Worm (Caenorhabditis elegans) whole organism, L3 larva: Measurements from ENCODE around the gene cyn-4.

Source experiments
- egl-27 ChIP-seq: sonication (generic microtip); optimal IDR thresholded peaks from 4 replicates; lab custom pipeline; 2017; ENCODE audit warnings: missing biosample characterization, missing genetic modification reagents, missing genetic modification characterization
- elt-1 ChIP-seq: fragments of 150-350 bp; optimal IDR thresholded peaks from 2 replicates; lab custom pipeline; 2014; ENCODE audit warnings: missing biosample characterization, missing genetic modification characterization
- elt-2 ChIP-seq: sonication (generic microtip); optimal IDR thresholded peaks from 2 replicates; lab custom pipeline; 2016; ENCODE audit warnings: missing genetic modification reagents, mild to moderate bottlenecking, missing genetic modification characterization, missing compliant biosample characterization
- elt-3 ChIP-seq, 3 experiments: fragments of 150-350 bp in 1 of 3; sonication (generic microtip) in 2 of 3; optimal IDR thresholded peaks; 2 replicates in 2 of 3; 4 replicates in 1 of 3; lab custom pipeline; 2014 to 2017; ENCODE audit warnings: missing biosample characterization in 3 of 3, missing genetic modification characterization in 3 of 3
- fos-1 ChIP-seq: fragments of 150-350 bp; optimal IDR thresholded peaks from 2 replicates; lab custom pipeline; 2014; ENCODE audit warnings: missing biosample characterization, missing genetic modification characterization
- lin-15B ChIP-seq: fragments of 150-350 bp; optimal IDR thresholded peaks from 2 replicates; lab custom pipeline; 2014; ENCODE audit warnings: missing biosample characterization, missing genetic modification characterization
- mdl-1 ChIP-seq: fragments of 150-350 bp; optimal IDR thresholded peaks from 2 replicates; lab custom pipeline; 2014; ENCODE audit warnings: missing biosample characterization, missing genetic modification characterization
- pqm-1 ChIP-seq: fragments of 150-350 bp; optimal IDR thresholded peaks from 2 replicates; lab custom pipeline; 2017; ENCODE audit warnings: missing biosample characterization, missing genetic modification characterization, inconsistent platforms
- sea-2 ChIP-seq: fragments of 150-350 bp; sonication (generic microtip); optimal IDR thresholded peaks from 4 replicates; lab custom pipeline; 2014; ENCODE audit warnings: missing biosample characterization, missing genetic modification reagents, missing genetic modification characterization
- unc-62 ChIP-seq: fragments of 150-350 bp; sonication (generic microtip); optimal IDR thresholded peaks from 4 replicates; lab custom pipeline; 2014; ENCODE audit warnings: missing biosample characterization, missing genetic modification reagents, missing genetic modification characterization

DNA sequence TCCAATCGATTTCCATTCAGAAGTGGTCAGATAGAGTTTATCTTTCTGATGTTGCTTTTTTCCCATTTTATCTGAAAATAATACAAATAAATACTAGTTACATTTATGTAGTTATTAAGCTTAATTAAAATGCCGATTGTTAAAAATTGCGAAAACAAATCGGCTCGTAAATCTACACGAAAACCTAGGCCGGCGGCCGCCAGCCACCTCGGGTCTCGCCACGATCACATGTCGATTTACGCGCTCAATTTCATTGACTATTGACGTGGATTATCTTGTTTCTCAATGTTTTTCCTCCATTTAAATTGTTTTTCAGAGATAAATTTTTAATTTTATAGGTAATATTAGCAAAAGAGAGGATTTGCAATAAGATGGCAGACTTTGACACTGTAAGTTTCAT is at the start of gene cyn-4, which contains the start of gene copz-1:
- TF ChIP-seq elt-3 (tag; optimal IDR thresholded peaks at IDR 0.05; lab: Kevin White, UChicago) = no peak
- no peak for TF ChIP-seq pqm-1 (tag; lab: Kevin White, UChicago)
- no peak for TF ChIP-seq unc-62 (GFP tag; lab: Kevin White, UChicago)
- TF ChIP-seq lin-15B = peak; percentile 93
- TF ChIP-seq elt-2 (tag; lab: Kevin White, UChicago) = peak; percentile 29
- peak; percentile 30 for TF ChIP-seq elt-1
- TF ChIP-seq egl-27 = no peak
- no peak for TF ChIP-seq mdl-1
- no peak for TF ChIP-seq fos-1
- TF ChIP-seq sea-2 (GFP tag; lab: Kevin White, UChicago) = no peak
